Fruit fly (Drosophila melanogaster) ovary, adult (tissue): ENCODE measurements around the gene CG17650.
A peak's percentile ranks its signal among the peaks of the same experiment; 100 is the strongest.

Experiments used
- CG17801 ChIP-seq: fragments of 200-800 bp; optimal IDR thresholded peaks from 2 replicates; lab custom pipeline; 2019; ENCODE audit warnings: missing biosample characterization, mild to moderate bottlenecking, missing genetic modification characterization, moderate library complexity; ENCODE audit not compliant: partially characterized antibody

CG17650 gene

DNA sequence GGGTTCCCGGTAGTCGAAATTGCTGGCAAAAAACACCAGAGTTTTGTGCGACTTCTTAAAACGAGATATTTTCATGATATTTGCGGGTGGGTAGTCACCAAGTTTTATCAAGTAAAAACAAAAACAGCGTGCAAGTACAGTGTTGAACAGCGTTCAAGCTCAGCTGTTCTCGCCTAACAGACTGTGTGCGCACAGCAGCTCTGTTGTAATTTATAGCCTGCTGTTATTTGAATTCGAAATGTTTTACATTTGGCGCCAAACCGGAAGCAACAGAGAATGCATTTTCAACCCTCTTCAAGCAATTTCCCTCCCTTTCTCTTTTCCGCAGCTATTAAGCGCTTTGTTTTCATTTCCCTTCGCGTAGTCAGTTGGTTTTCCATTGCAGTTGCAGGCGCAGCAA, 26.7 kb downstream of the CG17650 start, which contains the start of the genes CG17652 and CG17646:
Gene CG17652, minus strand, starts transcription at position 168 of the 400 bp plus-strand sequence.
Gene CG17646, plus strand, starts transcription at position 336 of the 400 bp plus-strand sequence.
- no peak for TF ChIP-seq CG17801

dm6 chr2L:1730914-1731313, 28.0 kb downstream of the CG17650 start:
- TF ChIP-seq CG17801, result peak; percentile 35

dm6 chr2L:1729607-1730011, 29.3 kb downstream of the CG17650 start, which contains the start of the genes Eno and CG31937:
Gene Eno, minus strand, starts transcription at chr2L:1729636.
Gene CG31937, plus strand, starts transcription at chr2L:1729887.
- TF ChIP-seq CG17801, result peak; percentile 60

DNA sequence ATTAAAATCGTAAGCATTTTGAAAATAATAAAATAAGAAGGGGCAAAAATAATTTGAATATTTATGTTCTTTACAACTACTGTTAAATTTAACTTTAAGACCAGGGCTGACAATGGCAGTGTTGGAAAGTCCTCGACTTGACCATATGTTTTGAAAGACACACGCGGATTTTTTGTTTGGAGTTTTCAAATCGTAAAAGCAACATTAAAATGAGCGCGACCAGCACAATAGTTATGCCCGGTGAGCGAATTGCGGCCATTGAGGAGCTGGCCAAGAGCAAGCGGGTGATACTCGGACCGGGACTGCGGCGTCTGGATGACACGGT, 30.3 kb downstream of the CG17650 start, which contains the start of gene Rrp40:
Gene Rrp40, plus strand, starts transcription at position 113 of the 325 bp plus-strand sequence.
- no peak for TF ChIP-seq CG17801

DNA sequence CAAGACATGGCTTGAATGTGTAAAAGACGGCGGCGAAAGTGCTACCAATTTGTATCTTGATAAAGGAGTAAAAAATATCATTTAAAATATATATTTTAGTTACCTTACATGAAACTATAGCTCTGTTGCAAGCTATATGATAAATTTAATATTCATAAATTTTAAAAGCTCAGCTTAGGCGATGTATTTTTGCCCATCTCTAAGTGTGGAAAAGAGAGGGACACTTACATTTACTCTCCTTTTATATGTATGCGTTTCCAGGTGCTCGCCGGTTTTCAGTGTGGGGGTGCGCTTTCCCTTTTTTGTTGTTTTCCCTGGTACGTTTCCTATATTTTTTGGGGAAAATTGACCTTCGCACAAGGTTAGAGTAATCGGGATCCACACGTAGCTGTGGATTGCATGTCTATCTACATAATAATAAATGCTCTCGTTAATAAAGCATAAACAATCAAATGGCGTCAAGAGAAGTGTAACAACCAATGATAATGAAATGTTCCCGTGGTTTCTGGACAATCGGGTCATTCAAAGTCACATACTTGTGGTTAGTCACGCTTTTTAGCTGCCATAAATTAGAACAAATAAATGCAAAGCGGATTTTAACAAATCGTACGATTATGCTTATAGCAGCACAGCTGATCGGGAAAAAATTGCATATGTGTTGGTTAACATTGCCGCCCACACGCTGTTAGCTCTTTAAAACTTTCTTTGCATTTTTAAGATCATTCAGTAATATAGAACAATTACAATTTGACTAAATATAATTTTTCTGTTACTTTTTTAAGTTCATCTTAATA, 30.9 kb downstream of the CG17650 start:
- peak; percentile 99 for TF ChIP-seq CG17801

dm6 chr2L:1727162-1727825, 31.6 kb downstream of the CG17650 start:
- TF ChIP-seq CG17801, result no peak

dm6 chr2L:1724592-1724940, 34.3 kb downstream of the CG17650 start:
- no peak for TF ChIP-seq CG17801

DNA sequence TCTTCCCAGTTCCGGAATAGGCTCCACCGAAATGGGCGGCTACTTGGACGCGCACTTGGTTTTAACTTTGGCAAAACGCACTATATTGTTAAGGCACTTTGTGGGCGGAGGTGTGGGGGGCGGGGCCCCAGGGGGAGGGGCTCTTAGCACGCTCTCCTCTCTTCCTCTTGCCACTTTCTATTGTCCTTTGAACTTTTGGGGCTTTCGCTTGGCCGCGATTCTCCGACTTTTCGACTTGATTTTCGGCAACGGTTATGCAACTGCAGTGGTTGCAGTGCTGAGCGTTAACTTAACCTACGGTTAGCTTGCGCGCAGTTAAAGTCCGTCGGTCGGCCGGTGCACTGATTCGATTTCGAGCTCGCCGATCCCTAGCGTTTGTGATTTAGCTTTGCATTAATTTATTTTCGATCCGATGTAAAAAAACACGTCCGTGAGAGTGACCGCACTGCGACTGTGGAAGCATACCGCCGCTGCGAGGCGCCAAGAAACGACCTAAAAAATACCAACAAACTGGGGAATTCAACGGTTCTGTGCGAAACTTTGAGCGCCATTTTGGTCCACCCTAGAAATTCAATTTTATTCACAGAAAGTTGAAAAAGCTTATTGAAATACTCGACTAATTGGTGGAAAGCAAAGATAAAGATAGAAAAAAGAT, 34.8 kb downstream of the CG17650 start, which contains the start of gene Rim2:
Gene Rim2, minus strand, starts transcription at position 452 of the 655 bp plus-strand sequence.
- peak; percentile 38 for TF ChIP-seq CG17801

DNA sequence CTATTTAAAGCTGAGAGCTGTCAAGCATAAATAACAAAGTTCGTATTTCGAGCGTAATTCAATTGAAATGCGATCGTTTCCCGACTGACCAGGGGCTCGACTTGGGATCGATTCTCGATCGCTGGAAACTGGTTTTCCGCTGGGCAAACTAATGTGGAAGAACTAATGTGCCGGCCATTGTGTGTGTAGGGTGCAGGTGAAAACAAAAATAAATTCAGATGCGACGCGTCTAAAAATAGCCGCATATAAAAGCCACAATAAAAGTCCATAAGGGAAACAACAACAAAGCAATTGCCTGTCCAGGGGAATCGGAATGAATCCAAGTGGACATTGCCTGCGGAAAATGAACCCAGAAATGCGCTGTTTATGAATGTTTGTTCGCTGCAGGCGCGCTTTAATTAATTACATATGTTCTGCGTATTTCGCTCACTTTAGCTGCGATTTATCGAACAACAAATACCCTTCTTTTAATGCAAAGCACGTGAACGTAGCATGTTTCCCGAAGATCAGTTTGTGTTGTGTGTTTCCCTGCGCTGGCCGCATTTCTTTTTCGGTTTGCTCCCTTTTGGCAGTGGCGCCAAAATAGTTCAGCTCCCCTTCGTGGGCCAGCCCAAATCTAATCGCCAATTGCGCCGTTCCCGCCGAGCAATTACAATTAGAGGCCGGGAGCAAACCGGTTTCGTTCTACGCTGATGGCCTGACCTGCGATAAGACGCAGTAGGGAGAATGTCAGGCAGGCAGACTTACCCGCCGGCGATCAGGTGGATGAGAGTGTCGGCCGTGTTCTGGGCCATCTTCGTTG, 35.6 kb downstream of the CG17650 start:
- no peak for TF ChIP-seq CG17801

- TF ChIP-seq CG17801, result no peak
These were observed 36.6 kb downstream of the CG17650 start for dm6 chr2L:1722260-1722659.

DNA sequence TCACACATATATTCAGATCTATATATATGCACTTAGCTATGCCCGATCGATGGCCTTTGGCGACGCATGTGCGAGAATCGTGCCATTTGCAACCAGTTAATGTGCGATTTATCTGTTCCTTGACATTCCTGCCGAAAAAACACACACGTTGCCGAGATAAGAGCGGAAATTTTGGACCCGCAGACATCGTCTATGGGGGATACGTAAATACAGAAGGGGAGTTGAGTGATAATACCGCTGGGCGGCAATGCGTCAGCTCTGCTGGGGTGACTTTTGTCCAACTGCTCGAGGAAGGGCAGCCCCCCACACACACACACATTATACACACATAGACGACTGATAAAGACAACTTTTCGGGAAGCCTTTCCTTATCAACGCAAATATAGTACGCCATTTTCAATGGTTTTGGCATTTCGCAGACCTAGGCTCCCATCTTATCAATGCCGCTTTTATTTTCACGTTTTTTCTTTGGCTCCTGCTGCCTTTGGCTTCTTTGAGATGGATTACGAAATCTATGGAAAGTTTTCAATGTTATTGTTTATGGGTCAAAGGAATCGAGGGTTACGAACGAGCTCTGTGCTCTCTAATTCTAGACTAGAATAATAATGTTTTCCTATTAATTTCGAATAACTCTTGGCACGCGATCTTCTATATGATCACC, 37.9 kb downstream of the CG17650 start:
- TF ChIP-seq CG17801, result no peak

- TF ChIP-seq CG17801, result no peak
These were observed 38.9 kb downstream of the CG17650 start for dm6 chr2L:1719971-1720370.

DNA sequence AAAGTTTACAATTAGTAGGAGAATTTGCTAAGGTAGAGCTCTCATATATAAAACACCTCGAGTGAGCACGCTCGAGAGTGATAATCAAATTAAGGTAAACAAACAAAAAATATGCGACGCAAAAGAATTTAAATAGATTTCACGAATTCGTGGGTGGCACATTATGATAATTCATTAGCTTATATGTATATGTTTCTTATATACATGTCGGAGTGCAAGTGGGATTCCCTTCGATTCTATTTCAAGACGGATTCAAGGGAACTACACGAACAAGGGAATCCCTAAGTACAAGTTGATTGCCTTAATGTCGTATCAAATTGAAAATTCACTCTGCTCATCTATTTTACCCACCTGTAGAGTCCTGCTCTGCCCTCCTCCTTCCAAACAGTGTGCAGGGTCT, 41.6 kb downstream of the CG17650 start:
- TF ChIP-seq CG17801, result no peak

dm6 chr2L:1715699-1716333, 43.1 kb downstream of the CG17650 start, which contains the start of gene frtz:
Gene frtz, minus strand, starts transcription at chr2L:1715851.
- no peak for TF ChIP-seq CG17801

dm6 chr2L:1710224-1710623, 48.7 kb downstream of the CG17650 start, which contains the start of the genes CG17660 and mRpL48:
Gene CG17660, minus strand, starts transcription at chr2L:1710421.
Gene mRpL48, plus strand, starts transcription at chr2L:1710462.
- peak; percentile 27 for TF ChIP-seq CG17801
